Fruit fly (Drosophila melanogaster): ENCODE measurements around the gene CG31161.

Gene CG31161

DNA sequence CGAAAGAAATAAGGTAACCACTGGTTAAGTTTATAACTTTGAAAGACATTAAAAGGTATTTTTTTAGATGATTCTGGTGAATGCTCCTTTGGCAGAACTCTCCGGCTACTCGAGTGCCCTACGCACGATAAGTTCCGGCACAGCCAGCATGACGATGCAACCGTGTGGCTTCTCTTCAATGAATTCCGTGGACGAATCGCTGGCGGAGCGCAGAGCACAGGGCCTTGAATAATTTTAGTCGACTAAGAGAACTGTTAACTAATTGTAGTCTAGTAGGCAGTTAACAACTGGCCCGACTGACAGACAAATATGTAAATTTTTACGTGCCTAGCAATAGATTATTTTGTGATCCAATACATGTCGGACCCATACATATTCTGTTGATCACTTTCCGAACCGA, at the start of gene CG31161:
Gene CG31161, plus strand, starts transcription at position 301 of the 400 bp plus-strand sequence.
- TF ChIP-seq psq (optimal IDR thresholded peaks at IDR 0.05): no peak
- no peak for TF ChIP-seq h (optimal IDR thresholded peaks at IDR 0.05)
- no peak for TF ChIP-seq ttk (optimal IDR thresholded peaks at IDR 0.05)
- no peak for TF ChIP-seq Sin3A (optimal IDR thresholded peaks at IDR 0.05)
- no peak for TF ChIP-seq Myc (optimal IDR thresholded peaks at IDR 0.05)
- no peak for TF ChIP-seq insv (optimal IDR thresholded peaks at IDR 0.05)

DNA sequence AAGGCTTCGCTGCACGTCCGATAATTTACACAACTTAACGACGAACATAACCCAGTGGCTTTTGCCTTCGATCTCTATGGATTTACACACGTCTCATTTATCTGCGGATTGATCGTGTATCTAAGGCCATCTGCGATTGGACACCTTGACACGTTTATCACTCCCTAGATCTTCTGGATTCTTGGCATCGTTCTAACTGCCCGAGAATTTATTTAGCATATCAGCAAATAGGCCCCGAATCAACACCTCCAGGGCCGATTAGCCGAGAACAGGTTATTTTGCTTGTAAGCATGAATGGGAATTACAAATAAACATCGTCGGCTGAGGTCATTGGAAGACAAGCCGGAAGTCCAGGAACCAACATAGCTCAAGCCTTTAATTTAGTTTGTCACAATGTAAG, 47.8 kb upstream of the CG31161 start:
- TF ChIP-seq Sin3A (optimal IDR thresholded peaks at IDR 0.05): no peak
- TF ChIP-seq ttk (optimal IDR thresholded peaks at IDR 0.05): no peak
- TF ChIP-seq insv (optimal IDR thresholded peaks at IDR 0.05): no peak
- no peak for TF ChIP-seq h (optimal IDR thresholded peaks at IDR 0.05)
- no peak for TF ChIP-seq Myc (optimal IDR thresholded peaks at IDR 0.05)
- no peak for TF ChIP-seq psq (optimal IDR thresholded peaks at IDR 0.05)

DNA sequence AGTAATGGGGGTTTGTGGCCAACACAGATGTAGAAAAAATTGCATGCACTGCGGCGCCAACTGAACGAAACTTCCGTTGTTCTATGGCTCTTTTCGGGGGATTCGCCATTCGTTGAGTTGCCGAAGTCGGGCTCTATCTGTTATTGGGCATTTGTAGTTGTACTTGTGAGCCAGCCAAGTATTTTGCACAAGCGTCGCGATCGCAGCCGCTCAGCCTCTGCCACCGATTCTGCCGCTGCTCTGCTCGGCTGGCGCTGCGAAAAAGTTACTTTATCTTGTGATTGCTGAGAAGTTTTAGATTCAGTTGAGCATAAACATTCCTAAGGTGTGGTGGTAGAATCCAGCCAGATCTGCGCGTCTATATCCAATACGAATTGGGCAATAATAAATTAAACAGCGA, 46.4 kb upstream of the CG31161 start, which contains the start of gene CG33110:
Gene CG33110, plus strand, starts transcription at position 301 of the 400 bp plus-strand sequence.
- no peak for TF ChIP-seq Myc (optimal IDR thresholded peaks at IDR 0.05)
- TF ChIP-seq h (optimal IDR thresholded peaks at IDR 0.05): no peak
- TF ChIP-seq ttk (optimal IDR thresholded peaks at IDR 0.05): no peak
- TF ChIP-seq insv (optimal IDR thresholded peaks at IDR 0.05): no peak

DNA sequence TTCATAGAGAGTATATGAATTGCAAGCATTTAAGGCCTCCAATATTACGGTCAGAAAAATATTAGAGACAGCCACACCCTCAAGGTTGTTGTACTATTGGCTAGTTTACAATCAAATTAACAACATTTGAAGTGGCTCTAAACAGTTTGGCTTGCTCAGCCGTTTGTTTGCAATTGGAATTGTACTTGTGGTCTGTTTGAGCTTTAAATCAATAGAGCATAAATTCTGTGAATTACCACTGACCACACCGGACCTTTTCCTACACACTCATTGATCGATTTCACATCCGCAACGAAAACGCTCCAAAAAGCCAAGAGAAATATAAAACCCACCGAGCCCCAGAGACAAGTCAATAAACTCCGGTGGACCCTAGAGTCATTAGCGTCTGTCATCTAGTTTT, 42.7 kb upstream of the CG31161 start:
- no peak for TF ChIP-seq Myc (optimal IDR thresholded peaks at IDR 0.05)
- no peak for TF ChIP-seq insv (optimal IDR thresholded peaks at IDR 0.05)
- no peak for TF ChIP-seq psq (optimal IDR thresholded peaks at IDR 0.05)
- no peak for TF ChIP-seq h (optimal IDR thresholded peaks at IDR 0.05)
- TF ChIP-seq ttk (optimal IDR thresholded peaks at IDR 0.05): no peak
- no peak for TF ChIP-seq Sin3A (optimal IDR thresholded peaks at IDR 0.05)

DNA sequence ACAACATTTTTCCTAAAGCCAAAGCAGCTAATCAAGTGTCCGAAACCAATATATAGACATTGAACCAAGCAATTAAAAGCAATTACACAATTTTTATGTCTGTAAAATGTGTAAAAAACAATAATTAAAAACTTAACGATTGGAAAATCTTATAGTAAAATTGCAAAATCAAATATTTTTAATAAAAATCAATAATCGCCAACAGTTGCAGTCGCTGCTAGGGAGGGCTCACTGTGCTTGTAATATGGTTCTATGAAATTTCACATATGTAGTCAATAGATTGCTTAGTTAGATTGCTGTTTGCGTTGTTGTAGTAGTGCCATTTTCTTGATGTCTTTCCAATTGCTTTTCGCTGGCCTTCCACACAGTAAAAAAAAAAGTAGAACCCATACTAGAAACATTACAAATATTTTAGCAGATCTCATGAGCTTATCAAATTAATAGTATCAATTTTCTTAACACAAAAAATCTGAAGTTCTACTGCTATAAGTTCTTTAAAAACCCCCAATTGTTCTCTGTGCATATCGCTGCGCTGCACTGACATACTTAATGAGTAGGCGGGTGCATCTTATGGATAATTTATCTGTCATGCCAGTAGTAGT, 40.1 kb upstream of the CG31161 start:
- TF ChIP-seq ttk (optimal IDR thresholded peaks at IDR 0.05): no peak
- TF ChIP-seq h (optimal IDR thresholded peaks at IDR 0.05): no peak
- no peak for TF ChIP-seq psq (optimal IDR thresholded peaks at IDR 0.05)
- TF ChIP-seq Sin3A (optimal IDR thresholded peaks at IDR 0.05): no peak
- no peak for TF ChIP-seq insv (optimal IDR thresholded peaks at IDR 0.05)
- no peak for TF ChIP-seq Myc (optimal IDR thresholded peaks at IDR 0.05)

DNA sequence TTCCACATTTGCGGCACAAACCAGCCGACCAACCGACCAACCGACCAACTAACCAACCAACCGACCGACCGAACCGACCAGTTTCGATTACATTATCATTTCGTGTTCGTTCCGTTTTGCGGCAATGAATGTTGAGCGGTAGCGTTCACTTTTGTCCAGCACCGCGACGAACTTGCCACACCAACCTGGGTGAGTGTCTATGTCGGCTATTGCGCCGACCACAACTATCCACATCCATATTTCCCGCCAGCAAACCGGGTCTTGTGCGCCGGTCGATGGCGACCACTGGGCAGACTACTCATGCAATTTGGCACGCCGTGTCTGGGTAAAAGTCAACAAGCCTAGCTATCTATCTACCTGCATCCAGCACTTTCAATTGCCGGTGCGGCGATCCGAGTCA, 39.3 kb upstream of the CG31161 start:
- no peak for TF ChIP-seq h (optimal IDR thresholded peaks at IDR 0.05)
- no peak for TF ChIP-seq Myc (optimal IDR thresholded peaks at IDR 0.05)
- no peak for TF ChIP-seq ttk (optimal IDR thresholded peaks at IDR 0.05)
- no peak for TF ChIP-seq psq (optimal IDR thresholded peaks at IDR 0.05)
- TF ChIP-seq Sin3A (optimal IDR thresholded peaks at IDR 0.05): no peak
- no peak for TF ChIP-seq insv (optimal IDR thresholded peaks at IDR 0.05)

DNA sequence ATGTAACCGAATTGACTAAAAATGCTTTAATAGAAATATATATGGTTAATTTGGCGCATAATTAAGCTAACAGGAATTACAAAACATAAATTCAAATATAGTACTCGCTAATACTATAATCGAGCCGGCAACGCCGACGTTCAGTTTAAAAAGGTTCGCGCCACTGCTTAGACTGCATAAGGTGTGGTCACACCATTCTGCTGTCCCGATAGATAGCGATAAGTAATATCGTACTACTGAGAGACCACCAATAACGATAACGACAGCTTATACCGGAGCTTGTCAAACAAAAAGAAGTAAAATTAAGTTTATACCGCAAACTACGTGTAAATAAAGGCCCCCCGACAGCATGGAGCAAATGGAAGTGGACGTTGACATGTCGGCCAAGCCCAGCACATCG, 35.8 kb upstream of the CG31161 start, which contains the start of gene CSN6:
Gene CSN6, plus strand, starts transcription at position 228 of the 400 bp plus-strand sequence.
- TF ChIP-seq psq (optimal IDR thresholded peaks at IDR 0.05) (no peak), h (optimal IDR thresholded peaks at IDR 0.05) (no peak), Sin3A (optimal IDR thresholded peaks at IDR 0.05) (no peak), Myc (optimal IDR thresholded peaks at IDR 0.05) (no peak), ttk (optimal IDR thresholded peaks at IDR 0.05) (no peak), insv (optimal IDR thresholded peaks at IDR 0.05) (no peak)

DNA sequence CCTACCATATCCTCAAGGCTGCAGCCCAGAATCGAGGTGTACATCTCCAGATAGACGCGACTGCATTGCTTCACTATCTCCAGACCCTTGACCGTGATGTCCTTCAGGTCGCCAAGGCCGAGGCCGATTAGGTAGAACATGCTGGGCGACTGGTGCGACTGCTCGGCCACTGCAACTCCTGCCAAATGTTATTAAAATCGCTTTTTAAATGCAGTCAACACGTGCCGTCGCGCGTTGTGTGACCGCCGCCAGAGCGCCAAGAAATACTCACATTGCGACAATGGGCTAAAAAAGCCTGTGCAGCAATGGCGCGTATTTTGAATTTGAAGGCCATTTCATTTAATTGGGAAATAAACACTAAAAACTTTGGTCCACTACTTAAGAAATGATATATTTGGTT, 33.3 kb upstream of the CG31161 start, which contains the start of gene Dph5:
Gene Dph5, minus strand, starts transcription at position 245 of the 400 bp plus-strand sequence.
- TF ChIP-seq Sin3A (optimal IDR thresholded peaks at IDR 0.05) (no peak), insv (optimal IDR thresholded peaks at IDR 0.05) (no peak), psq (optimal IDR thresholded peaks at IDR 0.05) (no peak), Myc (optimal IDR thresholded peaks at IDR 0.05) (no peak), ttk (optimal IDR thresholded peaks at IDR 0.05) (no peak), h (optimal IDR thresholded peaks at IDR 0.05) (no peak)

DNA sequence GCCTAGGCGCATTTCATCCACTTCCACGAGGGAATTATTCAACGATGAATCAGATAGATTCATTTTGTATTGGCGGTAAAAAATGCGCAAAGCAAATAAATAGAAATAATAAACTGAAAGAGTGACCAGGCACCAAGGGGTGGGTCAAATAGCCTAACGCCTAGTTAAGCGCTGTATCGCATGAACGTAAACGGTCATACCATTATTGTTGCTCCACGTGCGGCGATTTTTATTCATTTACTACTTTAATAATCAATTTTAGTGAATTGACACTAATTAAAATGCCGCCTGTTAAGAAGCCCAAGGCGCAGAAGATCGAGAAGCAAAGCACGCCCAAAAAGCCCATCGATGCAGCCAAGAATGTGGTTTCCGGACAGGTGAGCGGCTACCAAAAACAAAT, 31.7 kb upstream of the CG31161 start, which contains the start of the genes CG33107 and CG6937:
Gene CG33107, minus strand, starts transcription at position 137 of the 400 bp plus-strand sequence.
Gene CG6937, plus strand, starts transcription at position 192 of the 400 bp plus-strand sequence.
- TF ChIP-seq ttk (optimal IDR thresholded peaks at IDR 0.05) (no peak), Myc (optimal IDR thresholded peaks at IDR 0.05) (no peak), h (optimal IDR thresholded peaks at IDR 0.05) (no peak), psq (optimal IDR thresholded peaks at IDR 0.05) (no peak), Sin3A (optimal IDR thresholded peaks at IDR 0.05) (no peak), insv (optimal IDR thresholded peaks at IDR 0.05) (no peak)

DNA sequence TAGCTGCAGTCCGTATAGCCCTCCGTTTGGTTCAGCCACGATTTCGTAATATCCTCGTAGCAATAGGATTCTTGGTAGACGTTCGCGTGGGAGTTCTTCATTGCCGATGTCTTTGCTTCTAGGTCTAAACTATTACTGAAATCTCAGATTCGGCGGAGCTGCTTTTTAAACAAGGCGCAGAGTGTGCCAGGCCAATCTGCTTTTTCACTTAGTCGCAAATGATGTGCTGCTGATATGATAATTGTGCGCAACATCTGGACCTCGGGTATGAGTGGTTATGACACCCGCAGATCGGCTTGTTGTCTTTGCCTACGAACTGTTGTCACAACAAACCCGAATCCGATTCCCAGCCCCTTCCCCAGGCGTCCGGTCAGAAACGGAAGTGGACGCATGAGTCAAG, 29.8 kb upstream of the CG31161 start, which contains the start of gene btn:
Gene btn, minus strand, starts transcription at position 101 of the 400 bp plus-strand sequence.
- no peak for TF ChIP-seq ttk (optimal IDR thresholded peaks at IDR 0.05)
- no peak for TF ChIP-seq Sin3A (optimal IDR thresholded peaks at IDR 0.05)
- TF ChIP-seq Myc (optimal IDR thresholded peaks at IDR 0.05): no peak
- TF ChIP-seq h (optimal IDR thresholded peaks at IDR 0.05): no peak
- no peak for TF ChIP-seq psq (optimal IDR thresholded peaks at IDR 0.05)

DNA sequence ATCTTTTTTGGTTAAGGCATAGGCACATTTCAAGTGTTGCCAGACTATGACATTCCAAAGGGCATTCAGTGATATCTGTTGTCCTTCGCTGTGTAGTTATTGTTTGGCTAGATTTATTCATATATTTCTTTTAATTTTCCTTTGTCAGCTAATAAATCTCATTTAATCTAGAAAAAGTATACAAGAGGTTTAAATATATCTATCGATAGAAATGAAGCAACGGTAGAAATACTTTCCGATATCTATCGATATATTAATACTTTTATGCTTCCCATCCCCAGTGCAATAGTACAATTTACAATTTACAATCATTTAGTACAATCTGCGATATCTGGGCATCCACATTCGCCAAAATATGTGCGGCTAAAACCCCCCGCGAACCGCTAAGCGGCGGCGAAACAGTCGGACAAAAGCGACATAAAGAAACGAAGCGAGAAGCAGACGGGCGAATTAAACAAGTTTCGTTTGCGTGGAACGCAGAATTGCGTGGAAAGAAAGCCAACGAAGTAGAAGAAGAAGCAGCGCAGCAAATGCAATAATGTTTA, 28.8 kb upstream of the CG31161 start, which contains the start of gene Efa6:
Gene Efa6, plus strand, starts transcription at position 337 of the 545 bp plus-strand sequence.
- no peak for TF ChIP-seq h (optimal IDR thresholded peaks at IDR 0.05)
- no peak for TF ChIP-seq psq (optimal IDR thresholded peaks at IDR 0.05)
- TF ChIP-seq Myc (optimal IDR thresholded peaks at IDR 0.05): no peak
- no peak for TF ChIP-seq insv (optimal IDR thresholded peaks at IDR 0.05)
- no peak for TF ChIP-seq ttk (optimal IDR thresholded peaks at IDR 0.05)
- no peak for TF ChIP-seq Sin3A (optimal IDR thresholded peaks at IDR 0.05)

DNA sequence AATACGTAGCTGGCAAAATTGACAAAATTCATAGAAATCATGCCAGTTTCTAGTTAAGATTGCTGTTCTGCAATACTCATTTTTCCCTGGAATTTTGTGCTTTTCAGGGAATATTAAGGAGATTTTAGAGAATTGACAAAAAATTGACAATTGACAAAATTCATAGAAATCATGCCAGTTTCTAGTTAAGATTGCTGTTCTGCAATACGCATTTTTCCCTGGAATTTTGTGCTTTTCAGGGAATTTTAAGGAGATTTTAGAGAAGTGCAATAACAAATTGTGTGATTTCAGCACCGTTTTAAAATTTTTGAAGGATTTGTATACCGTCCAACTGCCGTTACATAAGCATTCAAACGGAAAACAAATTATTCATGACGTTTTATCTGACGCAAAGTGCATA, 27.6 kb upstream of the CG31161 start:
- no peak for TF ChIP-seq Sin3A (optimal IDR thresholded peaks at IDR 0.05)
- TF ChIP-seq Myc (optimal IDR thresholded peaks at IDR 0.05): no peak
- TF ChIP-seq insv (optimal IDR thresholded peaks at IDR 0.05): no peak
- TF ChIP-seq psq (optimal IDR thresholded peaks at IDR 0.05): no peak
- TF ChIP-seq ttk (optimal IDR thresholded peaks at IDR 0.05): no peak
- no peak for TF ChIP-seq h (optimal IDR thresholded peaks at IDR 0.05)
